Fruit fly (Drosophila melanogaster) whole organism, wandering third instar larva: ENCODE measurements around the gene kst.

ENCODE experiments used
- Dfd ChIP-seq: fragments of >200 bp; optimal IDR thresholded peaks from 2 replicates; lab custom pipeline; 2017; ENCODE audit warnings: missing biosample characterization, missing genetic modification characterization
- HLH106 ChIP-seq: fragments of 200-800 bp; optimal IDR thresholded peaks from 3 replicates; lab custom pipeline; 2019; ENCODE audit warnings: missing biosample characterization, mild to moderate bottlenecking, missing genetic modification characterization, moderate library complexity
- Hr83 ChIP-seq: fragments of 200-300 bp; sonication (Bioruptor generic); optimal IDR thresholded peaks from 2 replicates; lab custom pipeline; 2016; ENCODE audit warnings: missing biosample characterization, mild to moderate bottlenecking, missing genetic modification characterization, moderate library complexity; ENCODE audit not compliant: poor library complexity, severe bottlenecking
- Myc ChIP-seq: fragments of >200 bp; optimal IDR thresholded peaks from 2 replicates; lab custom pipeline; 2017
- Sp1 ChIP-seq: fragments of 200-800 bp; sonication (Bioruptor generic); optimal IDR thresholded peaks from 3 replicates; lab custom pipeline; 2019; ENCODE audit warnings: missing biosample characterization, mild to moderate bottlenecking, missing genetic modification characterization, moderate library complexity
- Vsx2 ChIP-seq: fragments of 200-300, 225-300 bp; sonication (Bioruptor generic); optimal IDR thresholded peaks from 2 replicates; lab custom pipeline; 2018; ENCODE audit warnings: missing biosample characterization, missing genetic modification characterization; ENCODE audit not compliant: partially characterized antibody
- br ChIP-seq: fragments of 200-800 bp; sonication (Bioruptor generic); optimal IDR thresholded peaks from 2 replicates; lab custom pipeline; 2016; ENCODE audit warnings: missing biosample characterization, missing genetic modification characterization
- ey ChIP-seq: fragments of 200-800 bp; sonication (Bioruptor generic); optimal IDR thresholded peaks from 2 replicates; lab custom pipeline; 2016; ENCODE audit warnings: missing biosample characterization, missing genetic modification characterization
- foxo ChIP-seq, 2 experiments: fragments of 200-800 bp; sonication (Bioruptor generic); optimal IDR thresholded peaks; 2 replicates in 1 of 2; 3 replicates in 1 of 2; lab custom pipeline; 2016 to 2017; ENCODE audit warnings: missing biosample characterization in 2 of 2, missing genetic modification characterization in 2 of 2
- fru ChIP-seq: fragments of 200-800 bp; sonication (Bioruptor generic); optimal IDR thresholded peaks from 3 replicates; lab custom pipeline; 2016; ENCODE audit warnings: missing biosample characterization, mild to moderate bottlenecking, missing genetic modification characterization
- pan ChIP-seq: fragments of >200 bp; optimal IDR thresholded peaks from 2 replicates; lab custom pipeline; 2017
- psq ChIP-seq: fragments of 200-800 bp; sonication (Bioruptor generic); optimal IDR thresholded peaks from 3 replicates; lab custom pipeline; 2017; ENCODE audit warnings: missing biosample characterization, mild to moderate bottlenecking, missing genetic modification characterization, moderate library complexity

DNA sequence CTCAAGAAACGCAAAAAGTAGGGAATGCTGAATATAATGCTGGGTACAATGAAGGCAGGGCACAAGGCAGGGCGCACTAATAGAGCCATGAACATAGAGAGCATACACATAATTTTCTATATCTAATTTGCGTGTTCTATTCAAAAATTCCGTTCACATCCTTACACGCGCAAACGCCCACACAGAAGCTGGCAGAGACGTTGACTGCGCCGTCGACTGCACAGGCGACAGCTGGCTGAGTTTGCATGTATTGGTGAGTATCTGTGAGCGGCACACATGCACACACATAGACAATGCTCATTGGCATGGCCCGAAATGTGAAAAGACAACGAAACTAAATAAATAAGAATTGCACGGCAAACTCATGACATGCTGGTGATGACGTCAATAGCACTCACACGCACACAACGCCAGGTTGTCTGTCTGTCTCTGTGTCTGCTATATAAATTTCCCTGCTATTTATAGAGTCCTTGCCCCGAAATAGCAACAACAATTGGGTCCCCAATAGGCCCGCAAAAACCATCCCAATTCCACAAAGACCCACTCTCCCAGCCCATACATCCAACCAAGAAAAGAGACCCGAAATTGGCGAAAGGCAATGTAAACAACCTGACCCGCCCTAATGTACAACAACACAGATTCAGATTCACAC is 74.4 kb downstream of the kst start:
- TF ChIP-seq Sp1 (GFP tag; lab: Kevin White, UChicago): no peak
- no peak for TF ChIP-seq pan
- no peak for TF ChIP-seq fru
- no peak for TF ChIP-seq Hr83
- TF ChIP-seq foxo (GFP tag; optimal IDR thresholded peaks at IDR 0.05; lab: Kevin White, UChicago): no peak
- no peak for TF ChIP-seq ey (GFP tag; lab: Kevin White, UChicago)
- no peak for TF ChIP-seq Myc (lab: Kevin White, UChicago)
- TF ChIP-seq psq (GFP tag; lab: Kevin White, UChicago): no peak
- no peak for TF ChIP-seq br (GFP tag; lab: Kevin White, UChicago)
- no peak for TF ChIP-seq Dfd (GFP tag; lab: Kevin White, UChicago)
- TF ChIP-seq HLH106 (tag; lab: Kevin White, UChicago): no peak
- TF ChIP-seq Vsx2 (GFP tag; lab: Kevin White, UChicago): no peak
